Worm (Caenorhabditis elegans) whole organism, midembryonic: ENCODE results near the gene clec-59.

ENCODE experiments used
- T22C8.4 ChIP-seq: fragments of 200-800 bp; sonication (Bioruptor generic); IDR thresholded peaks from 2 replicates; pipeline ENCODE4 v1.3.6; 2022; ENCODE audit warnings: missing genetic modification characterization, missing compliant biosample characterization
- cog-1 ChIP-seq: sonication (generic microtip); optimal IDR thresholded peaks from 2 replicates; lab custom pipeline; 2016; ENCODE audit warnings: missing genetic modification characterization, missing compliant biosample characterization
- flt-1 ChIP-seq: fragments of 200-800 bp; sonication (Bioruptor generic); IDR thresholded peaks from 2 replicates; pipeline ENCODE4 v1.3.6; 2022; ENCODE audit warnings: missing genetic modification characterization, missing compliant biosample characterization
- klf-2 ChIP-seq: fragments of 200-800 bp; sonication (Bioruptor generic); conservative IDR thresholded peaks from 2 replicates; pipeline ENCODE4 v1.3.6; 2022; ENCODE audit warnings: missing genetic modification reagents, missing genetic modification characterization, missing compliant biosample characterization
- med-1 ChIP-seq: sonication (generic microtip); optimal IDR thresholded peaks from 2 replicates; lab custom pipeline; 2017; ENCODE audit warnings: missing genetic modification characterization, mild to moderate bottlenecking, missing compliant biosample characterization, antibody characterized with exemption, missing genetic modification reagents; ENCODE audit not compliant: insufficient read depth
- ref-1 ChIP-seq: fragments of 200-800 bp; sonication (Bioruptor generic); conservative IDR thresholded peaks from 2 replicates; pipeline ENCODE4 v1.3.6; 2022; ENCODE audit warnings: missing genetic modification reagents, missing genetic modification characterization, missing compliant biosample characterization
- tab-1 ChIP-seq: fragments of 200-800 bp; sonication (Bioruptor generic); IDR thresholded peaks from 2 replicates; pipeline ENCODE4 v1.3.6; 2022; ENCODE audit warnings: missing genetic modification characterization, missing compliant biosample characterization
- ztf-23 ChIP-seq: fragments of 200-800 bp; sonication (Bioruptor generic); IDR thresholded peaks from 2 replicates; pipeline ENCODE4 v1.3.6; 2022; ENCODE audit warnings: missing genetic modification reagents, missing genetic modification characterization, missing compliant biosample characterization
- ztf-29 ChIP-seq: fragments of 200-800 bp; sonication (Bioruptor generic); IDR thresholded peaks from 2 replicates; pipeline ENCODE4 v1.3.6; 2022; ENCODE audit warnings: missing genetic modification reagents, missing genetic modification characterization, missing compliant biosample characterization

DNA sequence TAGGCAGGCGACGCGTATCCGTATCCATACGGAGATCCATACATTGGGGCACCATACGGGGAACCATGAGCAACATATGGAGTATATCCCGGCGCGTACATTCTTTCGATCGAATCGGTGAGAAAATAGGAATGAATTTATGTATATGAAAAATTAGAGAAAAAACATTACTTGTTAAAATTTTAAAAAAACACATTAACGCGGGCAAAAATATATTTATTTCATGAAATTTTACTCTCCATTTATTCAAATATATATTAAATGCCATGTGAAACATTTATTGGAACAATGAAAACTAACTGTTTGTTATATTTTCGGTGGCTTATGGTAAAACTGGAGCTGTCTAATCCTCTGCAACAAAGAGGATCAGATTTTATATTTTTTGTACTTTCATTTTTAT is 7.5 kb downstream of the clec-59 start, which contains the start of gene ZK666.2:
- TF ChIP-seq ztf-23 (GFP tag; lab: Robert Waterston, UW), result no peak
- no peak for TF ChIP-seq tab-1
- TF ChIP-seq cog-1, result no peak
- no peak for TF ChIP-seq T22C8.4 (GFP tag; lab: Robert Waterston, UW)
- TF ChIP-seq ztf-29 (GFP tag; lab: Robert Waterston, UW), result no peak
- no peak for TF ChIP-seq flt-1
- TF ChIP-seq med-1, result no peak
- no peak for TF ChIP-seq ref-1
- TF ChIP-seq klf-2 (GFP tag; lab: Robert Waterston, UW), result no peak
